Fruit fly (Drosophila melanogaster) whole organism, embryonic: ENCODE measurements around the gene CG5196.

Source experiments
- Ada2b ChIP-seq: fragments of 200-800 bp; sonication (Bioruptor generic); IDR thresholded peaks from 2 replicates; pipeline ENCODE4 v1.3.6; 2022; ENCODE audit warnings: missing biosample characterization, missing genetic modification characterization
- Asciz ChIP-seq: fragments of 200-800 bp; sonication (Bioruptor generic); optimal IDR thresholded peaks from 2 replicates; lab custom pipeline; 2017; ENCODE audit warnings: missing biosample characterization, mild to moderate bottlenecking, missing genetic modification characterization, missing genetic modification reagents
- Blimp-1 ChIP-seq: fragments of 200-800 bp; sonication (Bioruptor generic); optimal IDR thresholded peaks from 3 replicates; lab custom pipeline; 2018; ENCODE audit warnings: missing biosample characterization, missing genetic modification characterization, mild to moderate bottlenecking, moderate library complexity, missing genetic modification reagents
- BtbVII ChIP-seq: fragments of 200-800 bp; sonication (Bioruptor generic); optimal IDR thresholded peaks from 3 replicates; lab custom pipeline; 2017; ENCODE audit warnings: missing biosample characterization, mild to moderate bottlenecking, missing genetic modification characterization
- CG10979 ChIP-seq: fragments of 200-800 bp; sonication (Bioruptor generic); optimal IDR thresholded peaks from 2 replicates; lab custom pipeline; 2018; ENCODE audit warnings: missing biosample characterization, mild to moderate bottlenecking, missing genetic modification characterization, moderate library complexity
- CG12104 ChIP-seq: fragments of 200-800 bp; sonication (Bioruptor generic); optimal IDR thresholded peaks from 3 replicates; lab custom pipeline; 2016; ENCODE audit warnings: missing biosample characterization, missing genetic modification characterization
- CG14965 ChIP-seq: fragments of 200-800 bp; sonication (Bioruptor generic); optimal IDR thresholded peaks from 2 replicates; lab custom pipeline; 2016; ENCODE audit warnings: missing biosample characterization, missing genetic modification characterization, borderline replicate concordance
- CG16863 ChIP-seq: fragments of 200-800 bp; sonication (Bioruptor generic); optimal IDR thresholded peaks from 3 replicates; lab custom pipeline; 2016; ENCODE audit warnings: missing biosample characterization, missing genetic modification characterization
- CG2199 ChIP-seq: fragments of 200-800 bp; sonication (Bioruptor generic); IDR thresholded peaks from 3 replicates; pipeline ENCODE4 v1.3.6; 2022; ENCODE audit warnings: missing biosample characterization, missing genetic modification characterization
- CG30403 ChIP-seq: fragments of 200-800 bp; sonication (Bioruptor generic); optimal IDR thresholded peaks from 3 replicates; lab custom pipeline; 2016; ENCODE audit warnings: missing biosample characterization, missing genetic modification characterization
- CG31224 ChIP-seq: fragments of 200-800 bp; sonication (Bioruptor generic); IDR thresholded peaks from 2 replicates; pipeline ENCODE4 v1.3.6; 2022; ENCODE audit warnings: missing biosample characterization, missing genetic modification characterization
- CG34376 ChIP-seq: fragments of 200-800 bp; sonication (Bioruptor generic); optimal IDR thresholded peaks from 2 replicates; lab custom pipeline; 2018; ENCODE audit warnings: missing biosample characterization, mild to moderate bottlenecking, missing genetic modification characterization
- CG34422 ChIP-seq: fragments of 200-800 bp; sonication (Bioruptor generic); IDR thresholded peaks from 3 replicates; pipeline ENCODE4 v1.3.6; 2022; ENCODE audit warnings: missing biosample characterization, missing genetic modification characterization
- CG4360 ChIP-seq: fragments of 200-800 bp; sonication (Bioruptor generic); IDR thresholded peaks from 2 replicates; pipeline ENCODE4 v1.3.6; 2022; ENCODE audit warnings: missing biosample characterization, missing genetic modification characterization
- CG7745 ChIP-seq: fragments of 200-800 bp; sonication (Bioruptor generic); optimal IDR thresholded peaks from 2 replicates; lab custom pipeline; 2018; ENCODE audit warnings: missing biosample characterization, mild to moderate bottlenecking, missing genetic modification characterization, moderate library complexity
- CG8388 ChIP-seq: fragments of 200-800 bp; sonication (Bioruptor generic); optimal IDR thresholded peaks from 2 replicates; lab custom pipeline; 2019; ENCODE audit warnings: missing biosample characterization, mild to moderate bottlenecking, missing genetic modification characterization, moderate library complexity
- CG8478 ChIP-seq: fragments of >200 bp; optimal IDR thresholded peaks from 2 replicates; lab custom pipeline; 2018
- CG9817 ChIP-seq: fragments of 200-800 bp; sonication (Bioruptor generic); optimal IDR thresholded peaks from 2 replicates; lab custom pipeline; 2018; ENCODE audit warnings: missing biosample characterization, mild to moderate bottlenecking, missing genetic modification characterization, moderate library complexity
- D19A ChIP-seq: fragments of 200-800 bp; optimal IDR thresholded peaks from 3 replicates; lab custom pipeline; 2019; ENCODE audit warnings: missing biosample characterization, mild to moderate bottlenecking, missing genetic modification characterization, moderate library complexity
- Drgx ChIP-seq: fragments of 200-800 bp; sonication (Bioruptor generic); IDR thresholded peaks from 2 replicates; pipeline ENCODE4 v1.3.6; 2022; ENCODE audit warnings: missing biosample characterization, missing genetic modification characterization
- HLH3B ChIP-seq: fragments of 200-800 bp; sonication (Bioruptor generic); IDR thresholded peaks from 2 replicates; pipeline ENCODE4 v1.3.6; 2022; ENCODE audit warnings: missing biosample characterization, missing genetic modification characterization
- HLH4C ChIP-seq: fragments of 200-800 bp; sonication (Bioruptor generic); IDR thresholded peaks from 3 replicates; pipeline ENCODE4 v1.3.6; 2022; ENCODE audit warnings: missing biosample characterization, missing genetic modification characterization; ENCODE audit not compliant: partially characterized antibody
- Hr3 ChIP-seq: fragments of 200-800 bp; sonication (Bioruptor generic); optimal IDR thresholded peaks from 3 replicates; lab custom pipeline; 2016; ENCODE audit warnings: missing biosample characterization, missing genetic modification characterization
- Hr51 ChIP-seq, 2 experiments: fragments of 200-800 bp; sonication (Bioruptor generic); optimal IDR thresholded peaks; 2 replicates in 1 of 2; 3 replicates in 1 of 2; lab custom pipeline; 2016 to 2018; ENCODE audit warnings: missing biosample characterization in 2 of 2, missing genetic modification characterization in 2 of 2, mild to moderate bottlenecking in 1 of 2, moderate library complexity in 1 of 2
- Neu2 ChIP-seq: fragments of 200-800 bp; sonication (Bioruptor generic); optimal IDR thresholded peaks from 3 replicates; lab custom pipeline; 2016; ENCODE audit warnings: missing biosample characterization, missing genetic modification characterization, borderline replicate concordance
- Pdp1 ChIP-seq, 2 experiments: fragments of 200-800 bp; sonication (Bioruptor generic); optimal IDR thresholded peaks; 3 replicates each; lab custom pipeline; 2016; ENCODE audit warnings: missing biosample characterization in 2 of 2, missing genetic modification characterization in 2 of 2, mild to moderate bottlenecking in 1 of 2, moderate library complexity in 1 of 2
- Ravus ChIP-seq: fragments of 200-800 bp; sonication (Bioruptor generic); IDR thresholded peaks from 2 replicates; pipeline ENCODE4 v1.3.6; 2022; ENCODE audit warnings: missing biosample characterization, missing genetic modification characterization
- Rfx ChIP-seq: fragments of 200-800 bp; sonication (Bioruptor generic); IDR thresholded peaks from 2 replicates; pipeline ENCODE4 v1.3.6; 2022; ENCODE audit warnings: missing biosample characterization, missing genetic modification characterization
- Xbp1 ChIP-seq: fragments of 200-800 bp; sonication (Bioruptor generic); optimal IDR thresholded peaks from 3 replicates; lab custom pipeline; 2016; ENCODE audit warnings: missing biosample characterization, mild to moderate bottlenecking, missing genetic modification characterization
- bbx ChIP-seq: fragments of 200-800 bp; sonication (Bioruptor generic); IDR thresholded peaks from 2 replicates; pipeline ENCODE4 v1.3.6; 2022; ENCODE audit warnings: missing biosample characterization, missing genetic modification characterization; ENCODE audit not compliant: partially characterized antibody
- chinmo ChIP-seq: fragments of 200-800 bp; sonication (Bioruptor generic); IDR thresholded peaks from 4 replicates; pipeline ENCODE4 v1.3.6; 2022; ENCODE audit warnings: missing biosample characterization, missing genetic modification characterization; ENCODE audit not compliant: partially characterized antibody
- crol ChIP-seq: fragments of 200-800 bp; sonication (Bioruptor generic); IDR thresholded peaks from 2 replicates; pipeline ENCODE4 v1.3.6; 2022; ENCODE audit warnings: missing biosample characterization, missing genetic modification characterization
- ewg ChIP-seq: fragments of 200-800 bp; sonication (Bioruptor generic); optimal IDR thresholded peaks from 3 replicates; lab custom pipeline; 2017; ENCODE audit warnings: mild to moderate bottlenecking, missing biosample characterization, missing genetic modification reagents, missing genetic modification characterization
- h ChIP-seq: fragments of >200 bp; optimal IDR thresholded peaks from 2 replicates; lab custom pipeline; 2017
- kay ChIP-seq: fragments of 200-800 bp; sonication (Bioruptor generic); optimal IDR thresholded peaks from 2 replicates; lab custom pipeline; 2016; ENCODE audit warnings: missing biosample characterization, missing genetic modification characterization
- kni ChIP-seq: fragments of 200-800 bp; sonication (Bioruptor generic); optimal IDR thresholded peaks from 3 replicates; lab custom pipeline; 2017; ENCODE audit warnings: mild to moderate bottlenecking, missing biosample characterization, missing genetic modification reagents, missing genetic modification characterization
- lbe ChIP-seq: fragments of 200-800 bp; sonication (Bioruptor generic); optimal IDR thresholded peaks from 2 replicates; lab custom pipeline; 2016; ENCODE audit warnings: missing biosample characterization, mild to moderate bottlenecking, missing genetic modification characterization
- nom ChIP-seq: fragments of 200-800 bp; sonication (Bioruptor generic); optimal IDR thresholded peaks from 2 replicates; lab custom pipeline; 2017; ENCODE audit warnings: missing biosample characterization, missing genetic modification characterization, mild to moderate bottlenecking, moderate library complexity, missing genetic modification reagents
- odd ChIP-seq: fragments of 200-800 bp; sonication (Bioruptor generic); optimal IDR thresholded peaks from 2 replicates; lab custom pipeline; 2017; ENCODE audit warnings: missing biosample characterization, mild to moderate bottlenecking, missing genetic modification characterization
- ro ChIP-seq: fragments of 200-800 bp; sonication (Bioruptor generic); IDR thresholded peaks from 2 replicates; pipeline ENCODE4 v1.3.6; 2022; ENCODE audit warnings: missing biosample characterization, missing genetic modification characterization
- row ChIP-seq: fragments of 200-800 bp; sonication (Bioruptor generic); IDR thresholded peaks from 3 replicates; pipeline ENCODE4 v1.3.6; 2022; ENCODE audit warnings: missing biosample characterization, missing genetic modification characterization
- sd ChIP-seq: fragments of 200-800 bp; sonication (Bioruptor generic); optimal IDR thresholded peaks from 3 replicates; lab custom pipeline; 2018; ENCODE audit warnings: missing biosample characterization, mild to moderate bottlenecking, missing genetic modification characterization, moderate library complexity
- sr ChIP-seq: fragments of 200-800 bp; sonication (Bioruptor generic); IDR thresholded peaks from 3 replicates; pipeline ENCODE4 v1.3.6; 2022; ENCODE audit warnings: missing biosample characterization, missing genetic modification characterization
- tna ChIP-seq: fragments of 200-800 bp; sonication (Bioruptor generic); IDR thresholded peaks from 2 replicates; pipeline ENCODE4 v1.3.6; 2022; ENCODE audit warnings: missing biosample characterization, missing genetic modification characterization; ENCODE audit not compliant: partially characterized antibody
- wor ChIP-seq: fragments of 200-800 bp; sonication (Bioruptor generic); IDR thresholded peaks from 2 replicates; pipeline ENCODE4 v1.3.6; 2022; ENCODE audit warnings: missing biosample characterization, missing genetic modification characterization

CG5196 gene

dm6 chr3R:12451376-12451775 lies 43.3 kb downstream of the CG5196 start (continued):
- TF ChIP-seq CG16863 (peak; percentile 25), wor (GFP tag; lab: Robert Waterston, UW) (no peak), Rfx (GFP tag; lab: Robert Waterston, UW) (peak; percentile 23; the same call in 1 of the 2 replicates), Hr3 (GFP tag; lab: Kevin White, UChicago) (peak; percentile 18), HLH4C (no peak), CG34376 (GFP tag; lab: Kevin White, UChicago) (no peak), CG8388 (GFP tag; lab: Kevin White, UChicago) (peak; percentile 16), odd (peak; percentile 6), Ravus (GFP tag; lab: Robert Waterston, UW) (no peak), HLH3B (GFP tag; lab: Robert Waterston, UW) (peak; percentile 42; the same call in 1 of the 2 replicates), h (lab: Kevin White, UChicago) (no peak), lbe (GFP tag; lab: Kevin White, UChicago) (no peak), CG30403 (GFP tag; lab: Kevin White, UChicago) (peak; percentile 40), kay (GFP tag; lab: Kevin White, UChicago) (no peak), CG10979 (peak; percentile 12), Neu2 (GFP tag; lab: Kevin White, UChicago) (no peak), Hr51 (GFP tag; optimal IDR thresholded peaks at IDR 0.05; lab: Kevin White, UChicago) (peak in 1 of 2 experiments; percentile 77), Ada2b (GFP tag; lab: Robert Waterston, UW) (peak; percentile 31; the same call in 1 of the 2 replicates), Asciz (GFP tag; lab: Kevin White, UChicago) (peak; percentile 21), ro (GFP tag; lab: Robert Waterston, UW) (no peak), CG2199 (GFP tag; lab: Robert Waterston, UW) (no peak), CG9817 (tag; lab: Kevin White, UChicago) (peak; percentile 3), CG7745 (tag; lab: Kevin White, UChicago) (no peak), CG12104 (GFP tag; lab: Kevin White, UChicago) (no peak), CG31224 (GFP tag; lab: Robert Waterston, UW) (no peak)
- TF ChIP-seq, all 482 proteins: peak for 106

- TF ChIP-seq nom (GFP tag; lab: Kevin White, UChicago) (peak; percentile 6), ewg (GFP tag; lab: Kevin White, UChicago) (peak; percentile 83), BtbVII (no peak), CG4360 (peak; percentile 60), Xbp1 (peak; percentile 4), CG8478 (lab: Kevin White, UChicago) (peak; percentile 43), D19A (tag; lab: Kevin White, UChicago) (peak; percentile 9), crol (GFP tag; lab: Robert Waterston, UW) (peak; percentile 88), bbx (GFP tag; lab: Robert Waterston, UW) (peak; percentile 46; the same call in 1 of the 2 replicates), tna (0 out of 2 replicates have a peak, but pooled peaks have one; percentile 34), row (GFP tag; lab: Robert Waterston, UW) (0 out of 3 replicates have a peak, but pooled peaks have one; percentile 20), CG16863 (no peak), Blimp-1 (GFP tag; lab: Kevin White, UChicago) (no peak), CG34422 (GFP tag; lab: Robert Waterston, UW) (peak; percentile 33; the same call in 1 of the 3 replicates), sr (GFP tag; lab: Robert Waterston, UW) (peak; percentile 46; the same call in 2 of the 3 replicates), Drgx (GFP tag; lab: Robert Waterston, UW) (peak; percentile 50), chinmo (peak; percentile 83; the same call in 2 of the 4 replicates), Pdp1 (GFP tag; optimal IDR thresholded peaks at IDR 0.05; lab: Kevin White, UChicago) (peak in 1 of 2 experiments; percentile 59), sd (tag; lab: Kevin White, UChicago) (peak; percentile 26), kni (GFP tag; lab: Kevin White, UChicago) (peak; percentile 36), CG14965 (GFP tag; lab: Kevin White, UChicago) (no peak)
Observed at dm6 chr3R:12451888-12452514, 43.9 kb downstream of the CG5196 start, which contains the start of gene CG5509. TSS of gene CG5509 (plus strand) at chr3R:12452464.
